Worm (Caenorhabditis elegans) whole organism, L2 larva: ENCODE results near the gene rimb-1.

Experiments used
- ama-1 ChIP-seq: fragments of 150-350 bp; optimal IDR thresholded peaks from 2 replicates; lab custom pipeline; 2018; ENCODE audit warnings: inconsistent platforms
- elt-3 ChIP-seq: sonication (generic microtip); optimal IDR thresholded peaks from 2 replicates; lab custom pipeline; 2017; ENCODE audit warnings: missing biosample characterization, missing genetic modification characterization
- nhr-25 ChIP-seq: fragments of 150-350 bp; sonication (generic microtip); optimal IDR thresholded peaks from 3 replicates; lab custom pipeline; 2014; ENCODE audit warnings: missing biosample characterization, missing genetic modification characterization
- peb-1 ChIP-seq: fragments of 150-350 bp; optimal IDR thresholded peaks from 2 replicates; lab custom pipeline; 2014; ENCODE audit warnings: missing biosample characterization, missing genetic modification characterization
- unc-62 ChIP-seq: fragments of 150-350 bp; optimal IDR thresholded peaks from 2 replicates; lab custom pipeline; 2014; ENCODE audit warnings: missing biosample characterization, missing genetic modification reagents, missing genetic modification characterization
- ztf-11 ChIP-seq: sonication (generic microtip); optimal IDR thresholded peaks from 2 replicates; lab custom pipeline; 2017; ENCODE audit warnings: missing biosample characterization, missing genetic modification characterization

- no peak for TF ChIP-seq ama-1 (lab: Kevin White, UChicago)
- TF ChIP-seq unc-62: no peak
- no peak for TF ChIP-seq peb-1
- no peak for TF ChIP-seq ztf-11
- no peak for TF ChIP-seq elt-3 (tag; lab: Kevin White, UChicago)
- no peak for TF ChIP-seq nhr-25
Observed at ce11 chrIII:1744486-1744885, 43.6 kb upstream of the rimb-1 start.
